Fruit fly (Drosophila melanogaster) Kc167 (cell line): Measurements from ENCODE around the gene CG42495.

Experiments
- h ChIP-seq: fragments of >200 bp; optimal IDR thresholded peaks from 3 replicates; lab custom pipeline; 2018; ENCODE audit warnings: missing external identifiers
- ttk ChIP-seq: sonication (Bioruptor generic); optimal IDR thresholded peaks from 2 replicates; lab custom pipeline; 2017; ENCODE audit warnings: missing external identifiers

dm6 chr3L:18669874-18670273, 2.7 kb downstream of the CG42495 start:
- no peak for TF ChIP-seq ttk (lab: Kevin White, UChicago)
- TF ChIP-seq h (lab: Kevin White, UChicago), result no peak
